Worm (Caenorhabditis elegans): ENCODE measurements around the gene sea-2.

DNA sequence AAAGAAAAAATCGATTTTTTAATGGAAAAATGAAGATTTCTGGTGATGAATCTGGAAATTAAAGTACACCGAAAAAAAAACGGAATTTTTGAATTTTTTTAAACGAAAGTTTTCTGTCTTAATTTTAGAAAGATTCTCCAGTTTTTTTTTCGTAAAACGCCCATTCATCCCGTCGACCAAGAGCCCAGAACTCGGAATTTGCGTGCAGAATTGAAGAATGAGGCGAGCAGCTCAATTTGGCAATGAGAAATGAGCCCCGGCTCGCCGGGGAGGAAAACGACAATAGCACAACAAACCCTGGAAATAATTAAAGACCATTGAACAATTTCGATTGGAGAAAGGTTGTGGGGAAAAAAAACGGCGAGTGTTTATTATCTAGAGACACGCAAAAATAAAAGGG, 18.4 kb upstream of the sea-2 start:
- TF ChIP-seq nfya-1 (tag; optimal IDR thresholded peaks at IDR 0.05) (no peak), ceh-24 (tag; optimal IDR thresholded peaks at IDR 0.05) (no peak), zip-5 (tag; optimal IDR thresholded peaks at IDR 0.05) (no peak), ceh-45 (GFP tag; IDR thresholded peaks at IDR 0.05) (no peak), ama-1 (optimal IDR thresholded peaks at IDR 0.05) (no peak), pha-4 (tag; optimal IDR thresholded peaks at IDR 0.05) (no peak), tbx-7 (tag; optimal IDR thresholded peaks at IDR 0.05) (no peak)

All from whole organism, late embryonic.